Fruit fly (Drosophila melanogaster) whole organism, embryonic: ENCODE measurements around the gene RhoBTB.

Experiments
- Atf-2 ChIP-seq: fragments of 200-800 bp; sonication (Bioruptor generic); optimal IDR thresholded peaks from 2 replicates; lab custom pipeline; 2016; ENCODE audit warnings: missing biosample characterization, missing genetic modification characterization
- Atf6 ChIP-seq: fragments of 200-800 bp; sonication (Bioruptor generic); IDR thresholded peaks from 2 replicates; pipeline ENCODE4 v1.3.6; 2022; ENCODE audit warnings: missing biosample characterization, missing genetic modification characterization
- Awh ChIP-seq: fragments of 200-800 bp; sonication (Bioruptor generic); IDR thresholded peaks from 2 replicates; pipeline ENCODE4, ENCODE4 v1.3.6; 2022; ENCODE audit warnings: missing biosample characterization, missing genetic modification characterization
- B-H1 ChIP-seq: fragments of 200-800 bp; sonication (Bioruptor generic); IDR thresholded peaks from 3 replicates; pipeline ENCODE4 v1.3.6; 2022; ENCODE audit warnings: missing biosample characterization, missing genetic modification characterization
- B-H2 ChIP-seq: fragments of 200-800 bp; sonication (Bioruptor generic); optimal IDR thresholded peaks from 2 replicates; lab custom pipeline; 2018; ENCODE audit warnings: missing biosample characterization, mild to moderate bottlenecking, missing genetic modification characterization
- BtbVII ChIP-seq: fragments of 200-800 bp; sonication (Bioruptor generic); optimal IDR thresholded peaks from 3 replicates; lab custom pipeline; 2017; ENCODE audit warnings: missing biosample characterization, mild to moderate bottlenecking, missing genetic modification characterization
- CG10274 ChIP-seq: fragments of 200-800 bp; sonication (Bioruptor generic); optimal IDR thresholded peaks from 3 replicates; lab custom pipeline; 2017; ENCODE audit warnings: missing biosample characterization, mild to moderate bottlenecking, missing genetic modification characterization
- CG11456 ChIP-seq: fragments of 200-800 bp; sonication (Bioruptor generic); IDR thresholded peaks from 3 replicates; pipeline ENCODE4 v1.3.6; 2022; ENCODE audit warnings: missing biosample characterization, missing genetic modification characterization
- CG13775 ChIP-seq: fragments of 200-800 bp; sonication (Bioruptor generic); optimal IDR thresholded peaks from 3 replicates; lab custom pipeline; 2017; ENCODE audit warnings: missing biosample characterization, mild to moderate bottlenecking, missing genetic modification characterization
- CG13894 ChIP-seq: fragments of 200-800 bp; sonication (Bioruptor generic); optimal IDR thresholded peaks from 3 replicates; lab custom pipeline; 2018; ENCODE audit warnings: missing biosample characterization, mild to moderate bottlenecking, missing genetic modification characterization, moderate library complexity
- CG1529 ChIP-seq: fragments of 200-800 bp; sonication (Bioruptor generic); optimal IDR thresholded peaks from 3 replicates; lab custom pipeline; 2018; ENCODE audit warnings: missing biosample characterization, missing genetic modification characterization
- CG15479 ChIP-seq: fragments of 200-800 bp; sonication (Bioruptor generic); optimal IDR thresholded peaks from 3 replicates; lab custom pipeline; 2019; ENCODE audit warnings: missing biosample characterization, mild to moderate bottlenecking, missing genetic modification characterization, moderate library complexity
- CG17612 ChIP-seq: fragments of 200-800 bp; sonication (Bioruptor generic); IDR thresholded peaks from 2 replicates; pipeline ENCODE4 v1.3.6; 2022; ENCODE audit warnings: missing biosample characterization, missing genetic modification characterization
- CG17802 ChIP-seq: fragments of 200-800 bp; sonication (Bioruptor generic); optimal IDR thresholded peaks from 2 replicates; lab custom pipeline; 2018; ENCODE audit warnings: missing biosample characterization, mild to moderate bottlenecking, missing genetic modification characterization, moderate library complexity
- CG18619 ChIP-seq: fragments of 200-800 bp; sonication (Bioruptor generic); optimal IDR thresholded peaks from 3 replicates; lab custom pipeline; 2017; ENCODE audit warnings: missing biosample characterization, mild to moderate bottlenecking, missing genetic modification characterization
- CG2199 ChIP-seq: fragments of 200-800 bp; sonication (Bioruptor generic); IDR thresholded peaks from 3 replicates; pipeline ENCODE4 v1.3.6; 2022; ENCODE audit warnings: missing biosample characterization, missing genetic modification characterization
- CG2202 ChIP-seq: fragments of 200-800 bp; sonication (Bioruptor generic); optimal IDR thresholded peaks from 2 replicates; lab custom pipeline; 2018; ENCODE audit warnings: missing biosample characterization, mild to moderate bottlenecking, missing genetic modification characterization
- CG2678 ChIP-seq: fragments of 200-800 bp; sonication (Bioruptor generic); optimal IDR thresholded peaks from 3 replicates; lab custom pipeline; 2019; ENCODE audit warnings: missing biosample characterization, mild to moderate bottlenecking, missing genetic modification characterization, moderate library complexity
- CG2875 ChIP-seq: fragments of 200-800 bp; sonication (Bioruptor generic); optimal IDR thresholded peaks from 2 replicates; lab custom pipeline; 2017; ENCODE audit warnings: missing biosample characterization, mild to moderate bottlenecking, missing genetic modification characterization, missing genetic modification reagents
- CG31365 ChIP-seq: fragments of 200-800 bp; sonication (Bioruptor generic); optimal IDR thresholded peaks from 2 replicates; lab custom pipeline; 2018; ENCODE audit warnings: missing biosample characterization, mild to moderate bottlenecking, missing genetic modification characterization
- CG32767 ChIP-seq: fragments of 200-800 bp; sonication (Bioruptor generic); IDR thresholded peaks from 2 replicates; pipeline ENCODE4 v1.3.6; 2022; ENCODE audit warnings: missing biosample characterization, missing genetic modification characterization
- CG3281 ChIP-seq: fragments of 200-800 bp; sonication (Bioruptor generic); optimal IDR thresholded peaks from 3 replicates; lab custom pipeline; 2017; ENCODE audit warnings: missing biosample characterization, mild to moderate bottlenecking, missing genetic modification characterization
- CG34224 ChIP-seq: fragments of 200-800 bp; sonication (Bioruptor generic); IDR thresholded peaks from 3 replicates; pipeline ENCODE4 v1.3.6; 2022; ENCODE audit warnings: missing biosample characterization, missing genetic modification characterization; ENCODE audit not compliant: partially characterized antibody
- CG3838 ChIP-seq: fragments of 200-800 bp; sonication (Bioruptor generic); optimal IDR thresholded peaks from 3 replicates; lab custom pipeline; 2016; ENCODE audit warnings: missing biosample characterization, missing genetic modification characterization
- CG4854 ChIP-seq: fragments of 200-800 bp; sonication (Bioruptor generic); optimal IDR thresholded peaks from 2 replicates; lab custom pipeline; 2016; ENCODE audit warnings: missing biosample characterization, missing genetic modification characterization, inconsistent platforms
- CG6765 ChIP-seq: fragments of 200-800 bp; sonication (Bioruptor generic); optimal IDR thresholded peaks from 3 replicates; lab custom pipeline; 2017; ENCODE audit warnings: missing biosample characterization, mild to moderate bottlenecking, missing genetic modification characterization
- CG7786 ChIP-seq: fragments of 200-800 bp; sonication (Bioruptor generic); optimal IDR thresholded peaks from 2 replicates; lab custom pipeline; 2016; ENCODE audit warnings: missing biosample characterization, missing genetic modification characterization
- CG7963 ChIP-seq: fragments of 200-800 bp; sonication (Bioruptor generic); IDR thresholded peaks from 3 replicates; pipeline ENCODE4 v1.3.6; 2022; ENCODE audit warnings: missing biosample characterization, missing genetic modification characterization; ENCODE audit not compliant: partially characterized antibody
- Dad ChIP-seq: fragments of 200-800 bp; sonication (Bioruptor generic); optimal IDR thresholded peaks from 3 replicates; lab custom pipeline; 2016; ENCODE audit warnings: missing biosample characterization, missing genetic modification characterization
- ERR ChIP-seq: fragments of 200-800 bp; sonication (Bioruptor generic); optimal IDR thresholded peaks from 2 replicates; lab custom pipeline; 2016; ENCODE audit warnings: missing biosample characterization, missing genetic modification characterization
- Hand ChIP-seq: fragments of 200-800 bp; sonication (Bioruptor generic); optimal IDR thresholded peaks from 2 replicates; lab custom pipeline; 2017; ENCODE audit warnings: mild to moderate bottlenecking, missing biosample characterization, missing genetic modification reagents, missing genetic modification characterization
- Hey ChIP-seq: fragments of 200-800 bp; sonication (Bioruptor generic); optimal IDR thresholded peaks from 3 replicates; lab custom pipeline; 2018; ENCODE audit warnings: missing biosample characterization, mild to moderate bottlenecking, missing genetic modification characterization
- HmgD ChIP-seq: fragments of 200-800 bp; sonication (Bioruptor generic); optimal IDR thresholded peaks from 3 replicates; lab custom pipeline; 2016; ENCODE audit warnings: missing biosample characterization, missing genetic modification characterization
- Lim3 ChIP-seq: fragments of 200-800 bp; sonication (Bioruptor generic); IDR thresholded peaks from 2 replicates; pipeline ENCODE4 v1.3.6; 2022; ENCODE audit warnings: missing biosample characterization, missing genetic modification characterization
- MBD-R2 ChIP-seq: fragments of 200-800 bp; sonication (Bioruptor generic); IDR thresholded peaks from 2 replicates; pipeline ENCODE4 v1.3.6; 2022; ENCODE audit warnings: missing biosample characterization, missing genetic modification characterization
- Meics ChIP-seq: fragments of 200-800 bp; sonication (Bioruptor generic); optimal IDR thresholded peaks from 2 replicates; lab custom pipeline; 2017; ENCODE audit warnings: missing biosample characterization, mild to moderate bottlenecking, missing genetic modification characterization
- NC2α ChIP-seq: fragments of 200-800 bp; sonication (Bioruptor generic); optimal IDR thresholded peaks from 2 replicates; lab custom pipeline; 2016; ENCODE audit warnings: missing biosample characterization, missing genetic modification characterization
- Opbp ChIP-seq: fragments of 200-800 bp; sonication (Bioruptor generic); IDR thresholded peaks from 3 replicates; pipeline ENCODE4 v1.3.6; 2022; ENCODE audit warnings: missing biosample characterization, missing genetic modification characterization; ENCODE audit not compliant: partially characterized antibody
- Tbp ChIP-seq: fragments of >200 bp; optimal IDR thresholded peaks from 2 replicates; lab custom pipeline; 2018; ENCODE audit warnings: missing biosample characterization, missing genetic modification characterization
- br ChIP-seq: fragments of >200 bp; optimal IDR thresholded peaks from 2 replicates; lab custom pipeline; 2017
- gro ChIP-seq: fragments of 200-800 bp; sonication (Bioruptor generic); optimal IDR thresholded peaks from 2 replicates; lab custom pipeline; 2016; ENCODE audit warnings: missing biosample characterization, missing genetic modification characterization
- h ChIP-seq: fragments of >200 bp; optimal IDR thresholded peaks from 2 replicates; lab custom pipeline; 2017
- kni ChIP-seq: fragments of 200-800 bp; sonication (Bioruptor generic); optimal IDR thresholded peaks from 3 replicates; lab custom pipeline; 2017; ENCODE audit warnings: mild to moderate bottlenecking, missing biosample characterization, missing genetic modification reagents, missing genetic modification characterization
- lab ChIP-seq: fragments of 200-800 bp; sonication (Bioruptor generic); optimal IDR thresholded peaks from 3 replicates; lab custom pipeline; 2017; ENCODE audit warnings: missing biosample characterization, missing genetic modification characterization, mild to moderate bottlenecking, moderate library complexity, missing genetic modification reagents
- maf-S ChIP-seq: fragments of 200-800 bp; sonication (Bioruptor generic); optimal IDR thresholded peaks from 2 replicates; lab custom pipeline; 2016; ENCODE audit warnings: missing biosample characterization, missing genetic modification characterization
- nau ChIP-seq: fragments of 200-800 bp; sonication (Bioruptor generic); optimal IDR thresholded peaks from 3 replicates; lab custom pipeline; 2017; ENCODE audit warnings: missing biosample characterization, mild to moderate bottlenecking, missing genetic modification characterization, missing genetic modification reagents
- nmo ChIP-seq: fragments of 200-800 bp; sonication (Bioruptor generic); optimal IDR thresholded peaks from 2 replicates; lab custom pipeline; 2018; ENCODE audit warnings: missing biosample characterization, mild to moderate bottlenecking, missing genetic modification characterization, moderate library complexity
- pnt ChIP-seq: fragments of 200-800 bp; sonication (Bioruptor generic); optimal IDR thresholded peaks from 3 replicates; lab custom pipeline; 2016; ENCODE audit warnings: missing biosample characterization, missing genetic modification characterization
- wek ChIP-seq: fragments of 200-800 bp; sonication (Bioruptor generic); optimal IDR thresholded peaks from 3 replicates; lab custom pipeline; 2018; ENCODE audit warnings: missing biosample characterization, mild to moderate bottlenecking, missing genetic modification characterization, moderate library complexity
- zf30C ChIP-seq: fragments of 200-800 bp; sonication (Bioruptor generic); optimal IDR thresholded peaks from 3 replicates; lab custom pipeline; 2018; ENCODE audit warnings: missing biosample characterization, mild to moderate bottlenecking, missing genetic modification characterization

Gene RhoBTB

dm6 chr3L:20405971-20406948 lies 30.2 kb downstream of the RhoBTB start (continued):
- TF ChIP-seq MBD-R2 (no peak), CG2202 (no peak), CG15479 (GFP tag; lab: Kevin White, UChicago) (no peak), nau (no peak), CG10274 (GFP tag; lab: Kevin White, UChicago) (no peak), CG2678 (tag; lab: Kevin White, UChicago) (peak; percentile 49), lab (GFP tag; lab: Kevin White, UChicago) (peak; percentile 50), CG31365 (tag; lab: Kevin White, UChicago) (no peak), ERR (GFP tag; lab: Kevin White, UChicago) (no peak), CG13894 (no peak), CG2875 (GFP tag; lab: Kevin White, UChicago) (peak; percentile 22), CG4854 (GFP tag; lab: Kevin White, UChicago) (no peak), Awh (GFP tag; lab: Robert Waterston, UW) (no peak), CG7963 (no peak), NC2α (no peak), CG17802 (peak; percentile 71), HmgD (GFP tag; lab: Kevin White, UChicago) (no peak), Opbp (GFP tag; lab: Robert Waterston, UW) (no peak), CG3281 (GFP tag; lab: Kevin White, UChicago) (peak; percentile 43), Meics (peak; percentile 8), Hand (no peak), zf30C (GFP tag; lab: Kevin White, UChicago) (no peak), CG2199 (GFP tag; lab: Robert Waterston, UW) (peak; percentile 83; the same call in 2 of the 3 replicates), CG6765 (GFP tag; lab: Kevin White, UChicago) (peak; percentile 46), B-H1 (no peak), CG3838 (GFP tag; lab: Kevin White, UChicago) (no peak), Dad (GFP tag; lab: Kevin White, UChicago) (no peak), nmo (GFP tag; lab: Kevin White, UChicago) (no peak), BtbVII (GFP tag; lab: Kevin White, UChicago) (no peak), CG7786 (no peak), gro (no peak), Tbp (GFP tag; lab: Kevin White, UChicago) (no peak), CG32767 (GFP tag; lab: Robert Waterston, UW) (no peak), Atf6 (GFP tag; lab: Robert Waterston, UW) (no peak), CG18619 (no peak), CG17612 (no peak), wek (peak; percentile 41), Lim3 (GFP tag; lab: Robert Waterston, UW) (no peak), Hey (no peak), br (lab: Kevin White, UChicago) (no peak), maf-S (no peak), CG11456 (no peak), CG13775 (GFP tag; lab: Kevin White, UChicago) (no peak), pnt (no peak), CG1529 (GFP tag; lab: Kevin White, UChicago) (peak; percentile 14), CG34224 (GFP tag; lab: Robert Waterston, UW) (no peak), kni (GFP tag; lab: Kevin White, UChicago) (no peak), Atf-2 (GFP tag; lab: Kevin White, UChicago) (no peak), B-H2 (GFP tag; lab: Kevin White, UChicago) (no peak), h (lab: Kevin White, UChicago) (no peak)
